Fruit fly (Drosophila melanogaster): ENCODE results near the gene CG12523.

Gene CG12523

DNA sequence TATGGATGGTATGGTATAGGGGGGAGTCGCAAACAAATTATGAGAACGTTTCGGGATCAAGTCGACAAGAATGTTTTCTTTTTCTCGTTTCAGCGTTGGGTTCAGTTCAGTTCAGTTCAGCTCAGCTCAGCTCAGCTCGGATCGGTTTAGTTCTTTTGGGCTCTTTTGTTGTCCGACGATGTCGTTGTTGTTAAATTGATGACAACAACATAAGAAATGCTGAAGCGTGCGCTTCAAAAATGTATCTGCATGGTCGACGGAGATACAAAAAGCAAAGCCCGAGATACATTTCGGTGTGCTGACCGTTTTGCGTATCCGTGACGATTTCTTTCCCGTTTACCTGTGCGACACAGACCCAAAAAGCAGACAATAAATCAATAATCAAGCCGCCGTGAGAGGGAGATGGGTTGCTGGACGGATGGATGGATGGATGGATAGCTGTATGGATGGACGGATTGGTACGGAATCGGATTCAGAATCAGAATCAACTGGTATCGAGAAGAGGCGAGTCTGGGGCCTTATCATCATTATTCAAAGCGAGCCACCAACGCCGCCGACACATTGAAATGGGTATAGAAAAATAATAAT is 29.3 kb upstream of the CG12523 start, which contains the start of gene CG43245 (continued):
- TF ChIP-seq oc (tag; optimal IDR thresholded peaks at IDR 0.05) (peak; percentile 52), pros (GFP tag; optimal IDR thresholded peaks at IDR 0.05) (peak; percentile 11), tgo (GFP tag; IDR thresholded peaks at IDR 0.05) (no peak), CG2199 (GFP tag; IDR thresholded peaks at IDR 0.05) (peak; percentile 54; the same call in 1 of the 3 replicates), CG15601 (tag; optimal IDR thresholded peaks at IDR 0.05) (no peak), CG13894 (tag; optimal IDR thresholded peaks at IDR 0.05) (peak; percentile 66), CG8281 (tag; optimal IDR thresholded peaks at IDR 0.05) (peak; percentile 99), HmgZ (tag; optimal IDR thresholded peaks at IDR 0.05) (no peak), CG12155 (GFP tag; optimal IDR thresholded peaks at IDR 0.05) (no peak), sens (GFP tag) (peak; percentile 39), ac (GFP tag; optimal IDR thresholded peaks at IDR 0.05) (no peak), Bgb (GFP tag; IDR thresholded peaks at IDR 0.05; ENCODE audit: partially characterized antibody) (no peak), CG4328 (GFP tag; optimal IDR thresholded peaks at IDR 0.05) (no peak), CG8924 (tag; optimal IDR thresholded peaks at IDR 0.05) (peak; percentile 1), tx (GFP tag; optimal IDR thresholded peaks at IDR 0.05) (no peak), Hr51 (GFP tag; optimal IDR thresholded peaks at IDR 0.05) (no peak), ttk (GFP tag; IDR thresholded peaks at IDR 0.05) (no peak)

DNA sequence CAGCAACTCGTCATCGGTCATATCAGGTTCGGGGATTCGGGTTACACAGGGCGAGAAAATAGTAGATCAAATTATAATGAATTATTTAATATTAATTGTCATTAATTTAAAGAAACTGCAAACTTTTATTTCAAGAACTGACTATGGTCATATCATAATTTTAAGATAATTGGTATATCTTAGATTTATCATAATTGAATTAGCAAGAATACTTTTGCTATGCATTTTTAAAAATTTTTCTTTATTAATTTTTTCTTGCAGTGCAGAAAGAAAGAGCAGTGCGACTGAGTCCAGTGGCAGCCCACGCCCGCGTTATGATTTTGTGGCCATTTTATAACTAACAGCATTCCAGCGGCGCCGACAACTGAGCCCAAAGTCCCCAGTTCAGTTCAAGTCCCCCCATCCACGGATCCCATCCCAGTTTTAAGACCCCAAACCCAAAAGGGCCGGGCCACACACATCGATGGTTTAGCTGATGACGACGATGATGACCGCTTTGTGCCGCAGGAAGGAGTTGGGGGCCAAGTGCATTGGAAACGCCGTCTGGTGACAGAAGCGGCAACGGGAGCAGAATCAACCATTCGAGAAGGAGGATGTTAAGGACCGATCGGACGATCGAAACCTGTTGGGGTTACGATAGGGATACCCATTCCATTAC is 28.3 kb upstream of the CG12523 start:
- TF ChIP-seq CG12104 (GFP tag; optimal IDR thresholded peaks at IDR 0.05) (peak; percentile 64), wor (GFP tag; IDR thresholded peaks at IDR 0.05) (peak; percentile 48), bigmax (GFP tag; optimal IDR thresholded peaks at IDR 0.05) (no peak), CG10366 (GFP tag; IDR thresholded peaks at IDR 0.05) (peak; percentile 57), CG30403 (GFP tag; optimal IDR thresholded peaks at IDR 0.05) (peak; percentile 75), Abd-B (GFP tag; optimal IDR thresholded peaks at IDR 0.05) (peak; percentile 37), CG17385 (GFP tag; optimal IDR thresholded peaks at IDR 0.05) (peak; percentile 65), esg (GFP tag; conservative IDR thresholded peaks at IDR 0.05) (no peak), lab (GFP tag; optimal IDR thresholded peaks at IDR 0.05) (peak; percentile 40), CG12659 (GFP tag; optimal IDR thresholded peaks at IDR 0.05) (peak; percentile 36), CG13287 (GFP tag; IDR thresholded peaks at IDR 0.05; ENCODE audit: partially characterized antibody) (no peak), peb (GFP tag; IDR thresholded peaks at IDR 0.05) (peak; percentile 50; the same call in 1 of the 2 replicates), Rfx (GFP tag; IDR thresholded peaks at IDR 0.05) (no peak), Taf1 (GFP tag; IDR thresholded peaks at IDR 0.05) (0 out of 2 replicates have a peak, but pooled peaks have one; percentile 20), CG10959 (GFP tag; IDR thresholded peaks at IDR 0.05) (peak; percentile 61), chinmo (GFP tag; IDR thresholded peaks at IDR 0.05; ENCODE audit: partially characterized antibody) (no peak), CG11398 (GFP tag; optimal IDR thresholded peaks at IDR 0.05) (no peak), CG34422 (GFP tag; IDR thresholded peaks at IDR 0.05) (0 out of 3 replicates have a peak, but pooled peaks have one; percentile 37), ATbp (GFP tag; optimal IDR thresholded peaks at IDR 0.05) (peak; percentile 62), ase (GFP tag; IDR thresholded peaks at IDR 0.05) (peak; percentile 35; the same call in 1 of the 3 replicates), CG12942 (GFP tag; optimal IDR thresholded peaks at IDR 0.05) (no peak), CG10267 (tag; optimal IDR thresholded peaks at IDR 0.05) (peak; percentile 85), ro (GFP tag; IDR thresholded peaks at IDR 0.05) (no peak; the same call in 1 of the 2 replicates), C15 (GFP tag; IDR thresholded peaks at IDR 0.05) (no peak), CG1602 (GFP tag; optimal IDR thresholded peaks at IDR 0.05) (peak; percentile 58), gcm (GFP tag; optimal IDR thresholded peaks at IDR 0.05) (peak; percentile 68), sisA (GFP tag; IDR thresholded peaks at IDR 0.05) (peak; percentile 33; the same call in 1 of the 2 replicates), NfI (GFP tag; optimal IDR thresholded peaks at IDR 0.05) (no peak), CG1024 (GFP tag; IDR thresholded peaks at IDR 0.05) (0 out of 2 replicates have a peak, but pooled peaks have one; percentile 10), Opbp (GFP tag; IDR thresholded peaks at IDR 0.05; ENCODE audit: partially characterized antibody) (0 out of 3 replicates have a peak, but pooled peaks have one; percentile 17), sd (tag; optimal IDR thresholded peaks at IDR 0.05) (peak; percentile 49)
